Fruit fly (Drosophila melanogaster): ENCODE measurements around the gene Ahcy.
A peak's percentile ranks its signal among the peaks of the same experiment; 100 is the strongest.

The Ahcy gene

DNA sequence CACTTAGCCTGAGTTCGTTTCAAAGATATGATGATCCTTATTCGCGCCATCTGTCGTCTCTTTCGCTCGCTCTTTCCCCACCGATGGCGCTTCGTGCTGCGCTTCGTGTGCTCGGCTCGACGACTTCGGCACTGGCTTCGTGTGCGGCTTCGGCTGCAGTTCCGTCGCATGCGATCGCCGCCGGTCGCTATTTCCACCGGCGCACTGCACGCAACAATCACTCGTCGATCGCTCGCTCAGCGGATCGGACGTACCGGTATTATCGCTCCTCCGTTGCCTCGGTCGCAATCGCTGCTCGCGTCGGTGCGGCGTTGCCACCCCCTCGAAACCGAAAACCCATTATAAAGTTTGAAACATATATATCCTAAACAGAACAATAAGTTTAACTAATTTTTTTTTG lies 48.7 kb downstream of the Ahcy start (continued):
- TF ChIP-seq gcm (GFP tag; optimal IDR thresholded peaks at IDR 0.05) (peak; percentile 34), sens-2 (GFP tag; IDR thresholded peaks at IDR 0.05) (no peak), Hmr (GFP tag; optimal IDR thresholded peaks at IDR 0.05) (no peak), Poxn (GFP tag; IDR thresholded peaks at IDR 0.05) (no peak), ATbp (GFP tag; optimal IDR thresholded peaks at IDR 0.05) (no peak), CG6175 (GFP tag; IDR thresholded peaks at IDR 0.05) (0 out of 3 replicates have a peak, but pooled peaks have one; percentile 32), sr (GFP tag; IDR thresholded peaks at IDR 0.05) (peak; percentile 28; the same call in 1 of the 3 replicates), CG14667 (GFP tag; IDR thresholded peaks at IDR 0.05) (no peak), CG11696 (GFP tag; IDR thresholded peaks at IDR 0.05) (0 out of 2 replicates have a peak, but pooled peaks have one; percentile 20), CG1792 (GFP tag; optimal IDR thresholded peaks at IDR 0.05) (no peak), tap (tag; optimal IDR thresholded peaks at IDR 0.05) (peak; percentile 15), CG4282 (GFP tag; optimal IDR thresholded peaks at IDR 0.05) (no peak), Gug (GFP tag; IDR thresholded peaks at IDR 0.05) (no peak), CG17328 (GFP tag; IDR thresholded peaks at IDR 0.05) (peak; percentile 44), CG4707 (GFP tag; optimal IDR thresholded peaks at IDR 0.05) (peak; percentile 25), pho (GFP tag; optimal IDR thresholded peaks at IDR 0.05) (no peak), ab (GFP tag; optimal IDR thresholded peaks at IDR 0.05) (no peak), maf-S (GFP tag; optimal IDR thresholded peaks at IDR 0.05) (no peak), gsb (GFP tag; IDR thresholded peaks at IDR 0.05) (no peak), bcd (GFP tag; optimal IDR thresholded peaks at IDR 0.05) (no peak), nom (GFP tag; optimal IDR thresholded peaks at IDR 0.05) (peak; percentile 74), CG8281 (tag; optimal IDR thresholded peaks at IDR 0.05) (no peak), CG10979 (tag; optimal IDR thresholded peaks at IDR 0.05) (peak; percentile 26), CTCF (GFP tag; optimal IDR thresholded peaks at IDR 0.05) (peak; percentile 50), CG9932 (GFP tag; IDR thresholded peaks at IDR 0.05) (no peak), gem (tag; optimal IDR thresholded peaks at IDR 0.05) (peak; percentile 4), bbx (GFP tag; IDR thresholded peaks at IDR 0.05; ENCODE audit: partially characterized antibody) (0 out of 2 replicates have a peak, but pooled peaks have one; percentile 33), gce (GFP tag; IDR thresholded peaks at IDR 0.05) (peak; percentile 46; the same call in 1 of the 3 replicates), CG3847 (GFP tag; IDR thresholded peaks at IDR 0.05) (no peak), CG15011 (GFP tag; optimal IDR thresholded peaks at IDR 0.05) (no peak), HHEX (GFP tag; optimal IDR thresholded peaks at IDR 0.05) (peak; percentile 1), CG32767 (GFP tag; IDR thresholded peaks at IDR 0.05) (no peak), Oli (tag; optimal IDR thresholded peaks at IDR 0.05) (no peak), chinmo (GFP tag; IDR thresholded peaks at IDR 0.05; ENCODE audit: partially characterized antibody) (peak; percentile 82; the same call in 3 of the 4 replicates), aop (GFP tag; IDR thresholded peaks at IDR 0.05) (no peak), Dfd (GFP tag; optimal IDR thresholded peaks at IDR 0.05) (no peak), NC2β (GFP tag; optimal IDR thresholded peaks at IDR 0.05) (peak; percentile 29), CG14014 (GFP tag; IDR thresholded peaks at IDR 0.05) (peak; percentile 43; the same call in 1 of the 2 replicates), CG11560 (tag; IDR thresholded peaks at IDR 0.05) (no peak), ara (GFP tag; IDR thresholded peaks at IDR 0.05) (peak; percentile 60), cas (GFP tag; IDR thresholded peaks at IDR 0.05) (no peak), Fer1 (GFP tag; optimal IDR thresholded peaks at IDR 0.05) (no peak), CG34376 (GFP tag; optimal IDR thresholded peaks at IDR 0.05) (peak; percentile 2), Hr3 (GFP tag; optimal IDR thresholded peaks at IDR 0.05) (no peak), ind (GFP tag; optimal IDR thresholded peaks at IDR 0.05) (no peak), dmrt11E (tag; optimal IDR thresholded peaks at IDR 0.05) (peak; percentile 15), CG30431 (GFP tag; optimal IDR thresholded peaks at IDR 0.05) (no peak), NK7.1 (GFP tag; optimal IDR thresholded peaks at IDR 0.05) (peak; percentile 7), CG12155 (GFP tag; optimal IDR thresholded peaks at IDR 0.05) (peak; percentile 53), CG32532 (GFP tag; IDR thresholded peaks at IDR 0.05) (peak; percentile 23; the same call in 1 of the 2 replicates), CG1024 (GFP tag; IDR thresholded peaks at IDR 0.05) (no peak), exex (tag; optimal IDR thresholded peaks at IDR 0.05) (no peak)
